Worm (Caenorhabditis elegans) whole organism, L4 larva: ENCODE measurements around the gene F38A1.11.

Experiments used
- F26F4.8 ChIP-seq: fragments of 200-800 bp; sonication (Bioruptor generic); conservative IDR thresholded peaks from 2 replicates; pipeline ENCODE4 v1.3.6; 2022; ENCODE audit warnings: missing genetic modification characterization, missing compliant biosample characterization
- F37D6.2 ChIP-seq: sonication (generic microtip); optimal IDR thresholded peaks from 2 replicates; lab custom pipeline; 2016; ENCODE audit warnings: mild to moderate bottlenecking, missing genetic modification characterization, missing compliant biosample characterization
- F49E8.2 ChIP-seq: sonication (generic microtip); optimal IDR thresholded peaks from 2 replicates; lab custom pipeline; 2016; ENCODE audit warnings: missing compliant biosample characterization, mild to moderate bottlenecking, missing genetic modification characterization, borderline replicate concordance
- R02D3.7 ChIP-seq: fragments of 150-350 bp; sonication (generic microtip); optimal IDR thresholded peaks from 3 replicates; lab custom pipeline; 2014; ENCODE audit warnings: missing biosample characterization, missing genetic modification characterization
- T26A8.4 ChIP-seq: fragments of 200-800 bp; sonication (Bioruptor generic); IDR thresholded peaks from 2 replicates; pipeline ENCODE4 v1.3.6; 2022; ENCODE audit warnings: missing genetic modification characterization, missing compliant biosample characterization
- Y75B8A.6 ChIP-seq: fragments of 200-800 bp; sonication (Bioruptor generic); IDR thresholded peaks from 2 replicates; pipeline ENCODE4 v1.3.6; 2022; ENCODE audit warnings: missing genetic modification reagents, missing genetic modification characterization, missing compliant biosample characterization
- ZK546.5 ChIP-seq, 2 experiments: sonication (generic microtip); optimal IDR thresholded peaks; 2 replicates each; lab custom pipeline; 2017; ENCODE audit warnings: missing biosample characterization in 2 of 2, missing genetic modification characterization in 2 of 2
- aha-1 ChIP-seq: fragments of 150-350 bp; peaks from one replicate; lab custom pipeline; 2014; ENCODE audit warnings: missing biosample characterization, missing genetic modification characterization
- daf-12 ChIP-seq: fragments of 150-350 bp; optimal IDR thresholded peaks from 2 replicates; lab custom pipeline; 2014; ENCODE audit warnings: missing biosample characterization, missing genetic modification reagents, missing genetic modification characterization
- daf-16 ChIP-seq, 3 experiments: sonication (generic microtip); optimal IDR thresholded peaks; 2 replicates each; lab custom pipeline; 2016 to 2017; ENCODE audit warnings: missing genetic modification characterization in 3 of 3, missing genetic modification reagents in 3 of 3, mild to moderate bottlenecking in 2 of 3, missing compliant biosample characterization in 2 of 3, missing biosample characterization in 1 of 3, moderate library complexity in 1 of 3
- daf-8 ChIP-seq: fragments of 200-800 bp; sonication (Bioruptor generic); IDR thresholded peaks from 2 replicates; pipeline ENCODE4 v1.3.6; 2022; ENCODE audit warnings: missing genetic modification characterization, missing compliant biosample characterization
- dmd-6 ChIP-seq: fragments of 200-800 bp; sonication (Bioruptor generic); IDR thresholded peaks from 2 replicates; pipeline ENCODE4 v1.3.6; 2022; ENCODE audit warnings: missing genetic modification reagents, missing genetic modification characterization, missing compliant biosample characterization
- fos-1 ChIP-seq: fragments of 150-350 bp; optimal IDR thresholded peaks from 2 replicates; lab custom pipeline; 2014; ENCODE audit warnings: missing biosample characterization, missing genetic modification characterization
- hif-1 ChIP-seq, 2 experiments: sonication (generic microtip); optimal IDR thresholded peaks; 2 replicates each; lab custom pipeline; 2016 to 2017; ENCODE audit warnings: missing compliant biosample characterization in 2 of 2, missing genetic modification characterization in 2 of 2, missing genetic modification reagents in 2 of 2, missing genotype in 2 of 2, mild to moderate bottlenecking in 1 of 2
- lim-7 ChIP-seq: fragments of 200-800 bp; sonication (Bioruptor generic); IDR thresholded peaks from 2 replicates; pipeline ENCODE4 v1.3.6; 2022; ENCODE audit warnings: missing genetic modification characterization, missing compliant biosample characterization
- lin-13 ChIP-seq: fragments of 150-350 bp; optimal IDR thresholded peaks from 2 replicates; lab custom pipeline; 2014; ENCODE audit warnings: missing biosample characterization, missing genetic modification reagents, missing genetic modification characterization
- lin-15B ChIP-seq: fragments of 150-350 bp; sonication (generic microtip); optimal IDR thresholded peaks from 3 replicates; lab custom pipeline; 2014; ENCODE audit warnings: missing biosample characterization, missing genetic modification characterization
- mdl-1 ChIP-seq, 2 experiments: fragments of 150-350 bp in 1 of 2; sonication (generic microtip) in 1 of 2; optimal IDR thresholded peaks; 2 replicates each; lab custom pipeline; 2014 to 2017; ENCODE audit warnings: missing biosample characterization in 2 of 2, missing genetic modification characterization in 2 of 2
- mxl-3 ChIP-seq: fragments of 200-800 bp; sonication (Bioruptor generic); optimal IDR thresholded peaks from 2 replicates; lab custom pipeline; 2018; ENCODE audit warnings: mild to moderate bottlenecking, missing genetic modification characterization, missing compliant biosample characterization
- nhr-10 ChIP-seq: fragments of 150-350 bp; optimal IDR thresholded peaks from 2 replicates; lab custom pipeline; 2014; ENCODE audit warnings: missing biosample characterization, missing genetic modification characterization
- nhr-11 ChIP-seq: fragments of 150-350 bp; optimal IDR thresholded peaks from 2 replicates; lab custom pipeline; 2014; ENCODE audit warnings: missing biosample characterization, missing genetic modification characterization
- nhr-111 ChIP-seq: fragments of 200-800 bp; sonication (Bioruptor generic); optimal IDR thresholded peaks from 2 replicates; lab custom pipeline; 2018; ENCODE audit warnings: mild to moderate bottlenecking, missing genetic modification characterization, missing compliant biosample characterization
- nhr-237 ChIP-seq: sonication (generic microtip); optimal IDR thresholded peaks from 2 replicates; lab custom pipeline; 2017; ENCODE audit warnings: missing biosample characterization, missing genetic modification characterization
- nhr-42 ChIP-seq: fragments of 200-800 bp; sonication (Bioruptor generic); IDR thresholded peaks from 2 replicates; pipeline ENCODE4 v1.3.6; 2022; ENCODE audit warnings: missing genetic modification characterization, missing compliant biosample characterization
- nhr-48 ChIP-seq: sonication (generic microtip); optimal IDR thresholded peaks from 2 replicates; lab custom pipeline; 2016; ENCODE audit warnings: mild to moderate bottlenecking, missing genetic modification characterization, missing compliant biosample characterization
- spr-3 ChIP-seq: fragments of 200-800 bp; sonication (Bioruptor generic); optimal IDR thresholded peaks from 2 replicates; lab custom pipeline; 2018; ENCODE audit warnings: mild to moderate bottlenecking, missing genetic modification characterization, missing compliant biosample characterization
- tag-97 ChIP-seq: fragments of 200-800 bp; sonication (Bioruptor generic); IDR thresholded peaks from 2 replicates; pipeline ENCODE4 v1.3.6; 2022; ENCODE audit warnings: missing genetic modification characterization, missing compliant biosample characterization
- unc-39 ChIP-seq: sonication (generic microtip); optimal IDR thresholded peaks from 2 replicates; lab custom pipeline; 2017; ENCODE audit warnings: missing biosample characterization, missing genetic modification characterization
- unc-62 ChIP-seq, 3 experiments: fragments of 150-350 bp in 1 of 3; sonication (generic microtip); optimal IDR thresholded peaks in 2 of 3; peaks in 1 of 3; 1 replicate in 1 of 3; 2 replicates in 2 of 3; lab custom pipeline; 2014 to 2017; ENCODE audit warnings: missing biosample characterization in 3 of 3, missing genetic modification characterization in 3 of 3, missing genetic modification reagents in 3 of 3, missing genotype in 1 of 3
- zfp-2 ChIP-seq: sonication (generic microtip); optimal IDR thresholded peaks from 2 replicates; lab custom pipeline; 2016; ENCODE audit warnings: mild to moderate bottlenecking, missing genetic modification characterization, missing compliant biosample characterization
- zfp-3 ChIP-seq: fragments of 200-800 bp; sonication (Bioruptor generic); conservative IDR thresholded peaks from 2 replicates; pipeline ENCODE4 v1.3.6; 2022; ENCODE audit warnings: missing genetic modification reagents, missing genetic modification characterization, missing compliant biosample characterization
- zip-2 ChIP-seq: fragments of 150-350 bp; optimal IDR thresholded peaks from 2 replicates; lab custom pipeline; 2014; ENCODE audit warnings: missing biosample characterization, missing genetic modification characterization

The F38A1.11 gene

DNA sequence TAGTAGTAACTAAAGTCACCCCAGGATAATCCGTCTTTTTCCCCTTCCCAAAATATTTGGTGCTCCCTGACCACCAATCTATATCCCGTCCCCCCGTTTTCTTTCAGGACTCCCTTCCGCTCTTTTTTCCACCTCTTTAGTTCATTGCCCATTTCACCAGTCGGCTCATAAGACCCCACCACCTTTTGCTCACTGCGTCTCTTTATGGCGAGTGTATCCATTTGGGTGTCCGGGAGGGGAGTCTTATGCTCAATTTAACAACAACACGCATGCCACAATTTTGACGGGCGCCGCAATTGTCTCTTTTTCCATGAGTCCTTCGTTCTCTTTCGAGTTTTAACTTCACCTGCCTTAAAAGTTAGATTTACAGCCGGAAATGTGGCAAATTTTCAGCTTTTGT is 34.0 kb upstream of the F38A1.11 start (continued):
- no peak for TF ChIP-seq zfp-2 (tag; lab: Kevin White, UChicago)
- TF ChIP-seq unc-39 (tag; lab: Kevin White, UChicago), result no peak
- no peak for TF ChIP-seq daf-16 (GFP tag; optimal IDR thresholded peaks at IDR 0.05; lab: Kevin White, UChicago)
- no peak for TF ChIP-seq daf-16 (tag; optimal IDR thresholded peaks at IDR 0.05; lab: Kevin White, UChicago)
- TF ChIP-seq spr-3 (GFP tag; lab: Kevin White, UChicago), result no peak
- TF ChIP-seq F49E8.2 (tag; lab: Kevin White, UChicago), result no peak
- TF ChIP-seq lim-7 (GFP tag; lab: Robert Waterston, UW), result no peak
- TF ChIP-seq nhr-11 (tag; lab: Kevin White, UChicago), result peak; percentile 6
- no peak for TF ChIP-seq F26F4.8 (GFP tag; lab: Robert Waterston, UW)
- no peak for TF ChIP-seq ZK546.5 (tag; optimal IDR thresholded peaks at IDR 0.05; lab: Kevin White, UChicago)
- TF ChIP-seq fos-1 (tag; lab: Kevin White, UChicago), result no peak
- TF ChIP-seq daf-12, result no peak
- no peak for TF ChIP-seq Y75B8A.6
- no peak for TF ChIP-seq nhr-10
- TF ChIP-seq nhr-42 (GFP tag; lab: Robert Waterston, UW), result no peak
- no peak for TF ChIP-seq nhr-48
- TF ChIP-seq nhr-237, result no peak
- no peak for TF ChIP-seq lin-13 (GFP tag; lab: Kevin White, UChicago)
- TF ChIP-seq lin-15B (tag; lab: Kevin White, UChicago), result no peak

DNA sequence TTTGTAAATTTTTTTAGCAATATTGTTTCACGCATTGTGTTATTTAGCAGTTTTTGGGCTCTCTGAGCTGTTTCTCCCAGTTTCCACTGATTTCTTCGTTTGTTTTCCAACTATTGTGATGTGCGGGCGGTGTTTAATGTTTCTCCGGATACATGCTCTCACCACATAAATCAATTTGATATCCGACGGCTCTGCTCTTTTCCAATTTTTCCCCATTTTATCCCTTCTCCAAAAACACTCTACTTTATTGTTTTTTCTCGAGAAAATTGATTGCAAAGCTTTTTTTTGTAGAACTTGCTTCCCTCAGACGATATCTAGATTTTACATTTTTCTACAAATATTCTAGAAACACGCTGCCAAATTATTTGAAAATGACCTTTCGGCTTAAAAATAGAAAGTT is 31.6 kb upstream of the F38A1.11 start:
- TF ChIP-seq F37D6.2 (no peak), aha-1 (tag; lab: Kevin White, UChicago) (peak; percentile 93), zfp-3 (GFP tag; lab: Robert Waterston, UW) (no peak)

- TF ChIP-seq daf-8 (GFP tag; lab: Robert Waterston, UW) (no peak), dmd-6 (peak; percentile 74)
- TF ChIP-seq, all 104 proteins: peak for 1
These were observed 30.9 kb upstream of the F38A1.11 start, which contains the start of gene W09G12.9 for ce11 chrIV:1216290-1216689. TSS of gene W09G12.9 (plus strand) at chrIV:1216590.

ce11 chrIV:1217265-1217664 is 29.9 kb upstream of the F38A1.11 start:
- TF ChIP-seq T26A8.4 (GFP tag; lab: Robert Waterston, UW), result 0 out of 2 replicates have a peak, but pooled peaks have one; percentile 24

ce11 chrIV:1221167-1221566 is 26.0 kb upstream of the F38A1.11 start, which contains the start of gene W09G12.10:
TSS of gene W09G12.10 (minus strand) at chrIV:1221287.
- TF ChIP-seq mdl-1 (tag; optimal IDR thresholded peaks at IDR 0.05; lab: Kevin White, UChicago) (no peak), zip-2 (tag; lab: Kevin White, UChicago) (no peak), hif-1 (tag; optimal IDR thresholded peaks at IDR 0.05; lab: Kevin White, UChicago) (no peak), tag-97 (GFP tag; lab: Robert Waterston, UW) (no peak), mxl-3 (no peak)

ce11 chrIV:1224781-1225180 is 22.4 kb upstream of the F38A1.11 start:
- TF ChIP-seq unc-62 (GFP tag; optimal IDR thresholded peaks at IDR 0.05 in 1 of 2; lab: Kevin White, UChicago) (no peak), unc-62 (tag; optimal IDR thresholded peaks at IDR 0.05; lab: Kevin White, UChicago) (no peak), daf-16 (GFP tag; optimal IDR thresholded peaks at IDR 0.05; lab: Kevin White, UChicago) (no peak), daf-16 (tag; optimal IDR thresholded peaks at IDR 0.05; lab: Kevin White, UChicago) (no peak), nhr-111 (GFP tag; lab: Kevin White, UChicago) (no peak), R02D3.7 (tag; lab: Kevin White, UChicago) (no peak), aha-1 (tag; lab: Kevin White, UChicago) (peak; percentile 11)
